Fruit fly (Drosophila melanogaster) whole organism, wandering third instar larva: ENCODE results near the gene Mob3.

Experiments used
- Dfd ChIP-seq: fragments of >200 bp; optimal IDR thresholded peaks from 2 replicates; lab custom pipeline; 2017; ENCODE audit warnings: missing biosample characterization, missing genetic modification characterization
- Hr83 ChIP-seq: fragments of 200-300 bp; sonication (Bioruptor generic); optimal IDR thresholded peaks from 2 replicates; lab custom pipeline; 2016; ENCODE audit warnings: missing biosample characterization, mild to moderate bottlenecking, missing genetic modification characterization, moderate library complexity; ENCODE audit not compliant: poor library complexity, severe bottlenecking
- Mio ChIP-seq: sonication (Bioruptor generic); optimal IDR thresholded peaks from 2 replicates; lab custom pipeline; 2016; ENCODE audit warnings: missing biosample characterization, missing genetic modification characterization
- Myc ChIP-seq: fragments of >200 bp; optimal IDR thresholded peaks from 2 replicates; lab custom pipeline; 2017
- Sp1 ChIP-seq: fragments of 200-800 bp; sonication (Bioruptor generic); optimal IDR thresholded peaks from 3 replicates; lab custom pipeline; 2019; ENCODE audit warnings: missing biosample characterization, mild to moderate bottlenecking, missing genetic modification characterization, moderate library complexity
- dmrt93B ChIP-seq: fragments of 200-800 bp; sonication (Bioruptor generic); optimal IDR thresholded peaks from 2 replicates; lab custom pipeline; 2018; ENCODE audit warnings: missing biosample characterization, mild to moderate bottlenecking, missing genetic modification characterization
- foxo ChIP-seq, 2 experiments: fragments of 200-800 bp; sonication (Bioruptor generic); optimal IDR thresholded peaks; 2 replicates in 1 of 2; 3 replicates in 1 of 2; lab custom pipeline; 2016 to 2017; ENCODE audit warnings: missing biosample characterization in 2 of 2, missing genetic modification characterization in 2 of 2
- fru ChIP-seq: fragments of 200-800 bp; sonication (Bioruptor generic); optimal IDR thresholded peaks from 3 replicates; lab custom pipeline; 2016; ENCODE audit warnings: missing biosample characterization, mild to moderate bottlenecking, missing genetic modification characterization
- psq ChIP-seq: fragments of 200-800 bp; sonication (Bioruptor generic); optimal IDR thresholded peaks from 3 replicates; lab custom pipeline; 2017; ENCODE audit warnings: missing biosample characterization, mild to moderate bottlenecking, missing genetic modification characterization, moderate library complexity
- sv ChIP-seq: fragments of 200-800 bp; sonication (Bioruptor generic); optimal IDR thresholded peaks from 3 replicates; lab custom pipeline; 2016; ENCODE audit warnings: missing biosample characterization, missing genetic modification characterization

- no peak for TF ChIP-seq Dfd (GFP tag; lab: Kevin White, UChicago)
- TF ChIP-seq Mio (GFP tag; lab: Kevin White, UChicago), result no peak
- TF ChIP-seq dmrt93B (GFP tag; lab: Kevin White, UChicago), result no peak
- no peak for TF ChIP-seq fru
- no peak for TF ChIP-seq Myc (lab: Kevin White, UChicago)
- TF ChIP-seq Hr83 (GFP tag; lab: Kevin White, UChicago), result no peak
- no peak for TF ChIP-seq foxo (GFP tag; optimal IDR thresholded peaks at IDR 0.05; lab: Kevin White, UChicago)
- no peak for TF ChIP-seq sv (GFP tag; lab: Kevin White, UChicago)
- TF ChIP-seq Sp1 (GFP tag; lab: Kevin White, UChicago), result no peak
- no peak for TF ChIP-seq psq (GFP tag; lab: Kevin White, UChicago)
Measured at dm6 chr2L:10251592-10251991, 13.5 kb upstream of the Mob3 start, which contains the start of gene Ror.
